Worm (Caenorhabditis elegans): ENCODE results near the gene srj-24.

srj-24 gene

ce11 chrV:694625-695024 is 44.0 kb downstream of the srj-24 start, which contains the start of gene srj-53:
Gene srj-53, minus strand, starts transcription at chrV:694725.
- TF ChIP-seq jun-1 (tag; optimal IDR thresholded peaks at IDR 0.05) (no peak), nhr-23 (tag; optimal IDR thresholded peaks at IDR 0.05) (no peak), nhr-43 (tag; optimal IDR thresholded peaks at IDR 0.05; ENCODE audit: poor library complexity, severe bottlenecking) (no peak)

ce11 chrV:692720-693422 is 45.8 kb downstream of the srj-24 start, which contains the start of gene srx-4:
Gene srx-4, minus strand, starts transcription at chrV:692770.
- TF ChIP-seq egl-27 (tag; optimal IDR thresholded peaks at IDR 0.05) = no peak

ce11 chrV:689538-689937 is 49.1 kb downstream of the srj-24 start:
- TF ChIP-seq R02D3.7 (tag; optimal IDR thresholded peaks at IDR 0.05) (no peak), daf-12 (tag; optimal IDR thresholded peaks at IDR 0.05) (no peak), ceh-9 (tag; optimal IDR thresholded peaks at IDR 0.05) (no peak), hmg-11 (tag; optimal IDR thresholded peaks at IDR 0.05) (no peak), nhr-67 (tag; optimal IDR thresholded peaks at IDR 0.05) (no peak), sea-2 (GFP tag; optimal IDR thresholded peaks at IDR 0.05) (no peak)

ce11 chrV:687384-687783 is 51.3 kb downstream of the srj-24 start, which contains the start of gene H25P19.1:
Gene H25P19.1, plus strand, starts transcription at chrV:687684.
- TF ChIP-seq nfya-1 (tag; optimal IDR thresholded peaks at IDR 0.05; ENCODE audit: insufficient read depth) = no peak
- no peak for TF ChIP-seq lsy-12 (tag; optimal IDR thresholded peaks at IDR 0.05)
- no peak for TF ChIP-seq nhr-77 (tag; optimal IDR thresholded peaks at IDR 0.05)
- no peak for TF ChIP-seq daf-12 (tag; optimal IDR thresholded peaks at IDR 0.05)
- no peak for TF ChIP-seq R02D3.7 (tag; optimal IDR thresholded peaks at IDR 0.05)
- no peak for TF ChIP-seq fos-1 (tag; optimal IDR thresholded peaks at IDR 0.05)
- TF ChIP-seq egl-27 (tag; optimal IDR thresholded peaks at IDR 0.05) = no peak
- no peak for TF ChIP-seq unc-39 (tag; optimal IDR thresholded peaks at IDR 0.05)
- TF ChIP-seq egl-5 (tag; optimal IDR thresholded peaks at IDR 0.05) = no peak
- TF ChIP-seq ceh-9 (tag; optimal IDR thresholded peaks at IDR 0.05) = no peak
- no peak for TF ChIP-seq fkh-2 (tag; optimal IDR thresholded peaks at IDR 0.05)
- TF ChIP-seq ztf-4 (tag; optimal IDR thresholded peaks at IDR 0.05) = no peak
- no peak for TF ChIP-seq elt-3 (tag; optimal IDR thresholded peaks at IDR 0.05)
- TF ChIP-seq nhr-67 (tag; optimal IDR thresholded peaks at IDR 0.05) = no peak

Data from whole organism, L3 larva.